Fruit fly (Drosophila melanogaster) whole organism, embryonic: Measurements from ENCODE around the gene Or85a.
A peak's percentile ranks its signal among the peaks of the same experiment; 100 is the strongest.

Experiments
- CG10979 ChIP-seq: fragments of 200-800 bp; sonication (Bioruptor generic); optimal IDR thresholded peaks from 2 replicates; lab custom pipeline; 2018; ENCODE audit warnings: missing biosample characterization, mild to moderate bottlenecking, missing genetic modification characterization, moderate library complexity
- CG11093 ChIP-seq: fragments of 200-800 bp; sonication (Bioruptor generic); IDR thresholded peaks from 3 replicates; pipeline ENCODE4 v1.3.6; 2022; ENCODE audit warnings: missing biosample characterization, missing genetic modification characterization
- CG11696 ChIP-seq: fragments of 200-800 bp; sonication (Bioruptor generic); IDR thresholded peaks from 2 replicates; pipeline ENCODE4 v1.3.6; 2022; ENCODE audit warnings: missing biosample characterization, missing genetic modification characterization
- CG12071 ChIP-seq: fragments of 200-800 bp; sonication (Bioruptor generic); optimal IDR thresholded peaks from 3 replicates; lab custom pipeline; 2018; ENCODE audit warnings: missing biosample characterization, mild to moderate bottlenecking, missing genetic modification characterization
- CG12236 ChIP-seq: fragments of 200-800 bp; sonication (Bioruptor generic); optimal IDR thresholded peaks from 2 replicates; lab custom pipeline; 2016; ENCODE audit warnings: missing biosample characterization, missing genetic modification characterization
- CG12299 ChIP-seq: fragments of 200-800 bp; sonication (Bioruptor generic); optimal IDR thresholded peaks from 2 replicates; lab custom pipeline; 2018; ENCODE audit warnings: missing biosample characterization, mild to moderate bottlenecking, missing genetic modification characterization
- CG13424 ChIP-seq: fragments of 200-800 bp; sonication (Bioruptor generic); optimal IDR thresholded peaks from 2 replicates; lab custom pipeline; 2019; ENCODE audit warnings: missing biosample characterization, mild to moderate bottlenecking, missing genetic modification characterization, moderate library complexity
- CG14441 ChIP-seq: fragments of 200-800 bp; sonication (Bioruptor generic); IDR thresholded peaks from 2 replicates; pipeline ENCODE4 v1.3.6; 2022; ENCODE audit warnings: missing biosample characterization, missing genetic modification characterization
- CG14710 ChIP-seq: fragments of 200-800 bp; sonication (Bioruptor generic); optimal IDR thresholded peaks from 3 replicates; lab custom pipeline; 2019; ENCODE audit warnings: missing biosample characterization, mild to moderate bottlenecking, missing genetic modification characterization, moderate library complexity
- CG14965 ChIP-seq: fragments of 200-800 bp; sonication (Bioruptor generic); optimal IDR thresholded peaks from 2 replicates; lab custom pipeline; 2016; ENCODE audit warnings: missing biosample characterization, missing genetic modification characterization, borderline replicate concordance
- CG15269 ChIP-seq: fragments of 200-800 bp; sonication (Bioruptor generic); optimal IDR thresholded peaks from 2 replicates; lab custom pipeline; 2018; ENCODE audit warnings: missing biosample characterization, mild to moderate bottlenecking, missing genetic modification characterization, moderate library complexity
- CG15479 ChIP-seq: fragments of 200-800 bp; sonication (Bioruptor generic); optimal IDR thresholded peaks from 3 replicates; lab custom pipeline; 2019; ENCODE audit warnings: missing biosample characterization, mild to moderate bottlenecking, missing genetic modification characterization, moderate library complexity
- CG17328 ChIP-seq: fragments of 200-800 bp; sonication (Bioruptor generic); IDR thresholded peaks from 2 replicates; pipeline ENCODE4 v1.3.6; 2022; ENCODE audit warnings: missing biosample characterization, missing genetic modification characterization
- CG2116 ChIP-seq: fragments of 200-800 bp; sonication (Bioruptor generic); optimal IDR thresholded peaks from 3 replicates; lab custom pipeline; 2018; ENCODE audit warnings: missing biosample characterization, mild to moderate bottlenecking, missing genetic modification characterization
- CG2889 ChIP-seq: fragments of 200-800 bp; sonication (Bioruptor generic); IDR thresholded peaks from 3 replicates; pipeline ENCODE4 v1.3.6; 2022; ENCODE audit warnings: missing biosample characterization, missing genetic modification characterization
- CG34224 ChIP-seq: fragments of 200-800 bp; sonication (Bioruptor generic); IDR thresholded peaks from 3 replicates; pipeline ENCODE4 v1.3.6; 2022; ENCODE audit warnings: missing biosample characterization, missing genetic modification characterization; ENCODE audit not compliant: partially characterized antibody
- CG43689 ChIP-seq: fragments of 200-800 bp; sonication (Bioruptor generic); IDR thresholded peaks from 2 replicates; pipeline ENCODE4 v1.3.6; 2022; ENCODE audit warnings: missing biosample characterization, missing genetic modification characterization
- CG6254 ChIP-seq: fragments of 200-800 bp; sonication (Bioruptor generic); optimal IDR thresholded peaks from 3 replicates; lab custom pipeline; 2017; ENCODE audit warnings: mild to moderate bottlenecking, missing biosample characterization, missing genetic modification reagents, missing genetic modification characterization
- CG6689 ChIP-seq: fragments of 200-800 bp; sonication (Bioruptor generic); IDR thresholded peaks from 2 replicates; pipeline ENCODE4 v1.3.6; 2022; ENCODE audit warnings: missing biosample characterization, missing genetic modification characterization
- CG6791 ChIP-seq: fragments of 200-800 bp; sonication (Bioruptor generic); IDR thresholded peaks from 3 replicates; pipeline ENCODE4 v1.3.6; 2022; ENCODE audit warnings: missing biosample characterization, missing genetic modification characterization; ENCODE audit not compliant: partially characterized antibody
- CG8290 ChIP-seq, 3 experiments: fragments of 200-800 bp; sonication (Bioruptor generic); optimal IDR thresholded peaks; 2 replicates each; lab custom pipeline; 2016 to 2019; ENCODE audit warnings: missing biosample characterization in 3 of 3, missing genetic modification characterization in 3 of 3, mild to moderate bottlenecking in 2 of 3, moderate library complexity in 1 of 3
- CG8478 ChIP-seq: fragments of >200 bp; optimal IDR thresholded peaks from 2 replicates; lab custom pipeline; 2018
- Camta ChIP-seq: fragments of 200-800 bp; sonication (Bioruptor generic); optimal IDR thresholded peaks from 2 replicates; lab custom pipeline; 2016; ENCODE audit warnings: missing biosample characterization, missing genetic modification characterization
- Dfd ChIP-seq, 2 experiments: fragments of >200 bp; optimal IDR thresholded peaks; 2 replicates each; lab custom pipeline; 2017; ENCODE audit warnings: missing biosample characterization in 2 of 2, missing genetic modification characterization in 2 of 2
- Doc3 ChIP-seq: fragments of 200-800 bp; sonication (Bioruptor generic); IDR thresholded peaks from 3 replicates; pipeline ENCODE4 v1.3.6; 2022; ENCODE audit warnings: missing biosample characterization, missing genetic modification characterization; ENCODE audit not compliant: partially characterized antibody
- E2f2 ChIP-seq: fragments of 200-800 bp; sonication (Bioruptor generic); IDR thresholded peaks from 2 replicates; pipeline ENCODE4 v1.3.6; 2022; ENCODE audit warnings: missing biosample characterization, missing genetic modification characterization
- H15 ChIP-seq: fragments of 200-800 bp; sonication (Bioruptor generic); IDR thresholded peaks from 3 replicates; pipeline ENCODE4 v1.3.6; 2022; ENCODE audit warnings: missing biosample characterization, missing genetic modification characterization
- HHEX ChIP-seq: fragments of 200-800 bp; sonication (Bioruptor generic); optimal IDR thresholded peaks from 3 replicates; lab custom pipeline; 2017; ENCODE audit warnings: missing biosample characterization, mild to moderate bottlenecking, missing genetic modification characterization, missing genetic modification reagents
- NC2α ChIP-seq: fragments of 200-800 bp; sonication (Bioruptor generic); optimal IDR thresholded peaks from 2 replicates; lab custom pipeline; 2016; ENCODE audit warnings: missing biosample characterization, missing genetic modification characterization
- YL-1 ChIP-seq: fragments of 200-800 bp; sonication (Bioruptor generic); optimal IDR thresholded peaks from 3 replicates; lab custom pipeline; 2017; ENCODE audit warnings: missing biosample characterization, mild to moderate bottlenecking, missing genetic modification characterization
- bigmax ChIP-seq: fragments of 200-800 bp; sonication (Bioruptor generic); optimal IDR thresholded peaks from 2 replicates; lab custom pipeline; 2018; ENCODE audit warnings: missing biosample characterization, mild to moderate bottlenecking, missing genetic modification characterization
- bowl ChIP-seq: fragments of 200-800 bp; sonication (Bioruptor generic); IDR thresholded peaks from 2 replicates; pipeline ENCODE4 v1.3.6; 2022; ENCODE audit warnings: missing biosample characterization, missing genetic modification characterization
- chif ChIP-seq, 2 experiments: fragments of 200-800 bp; sonication (Bioruptor generic); optimal IDR thresholded peaks; 3 replicates each; lab custom pipeline; 2016; ENCODE audit warnings: missing biosample characterization in 2 of 2, missing genetic modification characterization in 2 of 2
- crp ChIP-seq, 2 experiments: fragments of 200-800 bp; sonication (Bioruptor generic); optimal IDR thresholded peaks; 2 replicates in 1 of 2; 3 replicates in 1 of 2; lab custom pipeline; 2017; ENCODE audit warnings: missing biosample characterization in 2 of 2, missing genetic modification characterization in 2 of 2, mild to moderate bottlenecking in 1 of 2, moderate library complexity in 1 of 2
- dm ChIP-seq: fragments of 200-800 bp; sonication (Bioruptor generic); optimal IDR thresholded peaks from 3 replicates; lab custom pipeline; 2016; ENCODE audit warnings: missing biosample characterization, missing genetic modification characterization
- fu2 ChIP-seq: fragments of 200-800 bp; sonication (Bioruptor generic); optimal IDR thresholded peaks from 2 replicates; lab custom pipeline; 2016; ENCODE audit warnings: missing biosample characterization, missing genetic modification characterization
- gsb-n ChIP-seq: fragments of 200-800 bp; sonication (Bioruptor generic); optimal IDR thresholded peaks from 3 replicates; lab custom pipeline; 2018; ENCODE audit warnings: missing biosample characterization, mild to moderate bottlenecking, missing genetic modification characterization
- insv ChIP-seq, 2 experiments: fragments of 200-800 bp; sonication (Bioruptor generic); optimal IDR thresholded peaks; 3 replicates each; lab custom pipeline; 2016 to 2018; ENCODE audit warnings: missing biosample characterization in 2 of 2, missing genetic modification characterization in 2 of 2
- inv ChIP-seq: fragments of 200-800 bp; sonication (Bioruptor generic); IDR thresholded peaks from 2 replicates; pipeline ENCODE4 v1.3.6; 2022; ENCODE audit warnings: missing biosample characterization, missing genetic modification characterization; ENCODE audit not compliant: partially characterized antibody
- knrl ChIP-seq: fragments of 200-800 bp; sonication (Bioruptor generic); IDR thresholded peaks from 3 replicates; pipeline ENCODE4 v1.3.6; 2022; ENCODE audit warnings: missing biosample characterization, missing genetic modification characterization; ENCODE audit not compliant: partially characterized antibody
- nau ChIP-seq: fragments of 200-800 bp; sonication (Bioruptor generic); optimal IDR thresholded peaks from 3 replicates; lab custom pipeline; 2017; ENCODE audit warnings: missing biosample characterization, mild to moderate bottlenecking, missing genetic modification characterization, missing genetic modification reagents
- nerfin-2 ChIP-seq: fragments of 200-800 bp; sonication (Bioruptor generic); IDR thresholded peaks from 2 replicates; pipeline ENCODE4 v1.3.6; 2022; ENCODE audit warnings: missing biosample characterization, missing genetic modification characterization; ENCODE audit not compliant: partially characterized antibody
- nmo ChIP-seq: fragments of 200-800 bp; sonication (Bioruptor generic); optimal IDR thresholded peaks from 2 replicates; lab custom pipeline; 2018; ENCODE audit warnings: missing biosample characterization, mild to moderate bottlenecking, missing genetic modification characterization, moderate library complexity
- rib ChIP-seq: fragments of 200-800 bp; sonication (Bioruptor generic); IDR thresholded peaks from 2 replicates; pipeline ENCODE4 v1.3.6; 2022; ENCODE audit warnings: missing biosample characterization, missing genetic modification characterization
- sens ChIP-seq: fragments of 200-800 bp; sonication (Bioruptor generic); peaks from one replicate; lab custom pipeline; 2016; ENCODE audit warnings: missing biosample characterization, missing genetic modification characterization
- sens-2 ChIP-seq: fragments of 200-800 bp; sonication (Bioruptor generic); IDR thresholded peaks from 2 replicates; pipeline ENCODE4 v1.3.6; 2022; ENCODE audit warnings: missing biosample characterization, missing genetic modification characterization
- slou ChIP-seq: fragments of 200-800 bp; sonication (Bioruptor generic); optimal IDR thresholded peaks from 3 replicates; lab custom pipeline; 2016; ENCODE audit warnings: missing biosample characterization, missing genetic modification characterization
- sna ChIP-seq: fragments of 200-800 bp; sonication (Bioruptor generic); IDR thresholded peaks from 2 replicates; pipeline ENCODE4 v1.3.6; 2022; ENCODE audit warnings: missing biosample characterization, missing genetic modification characterization; ENCODE audit not compliant: partially characterized antibody
- sug ChIP-seq: fragments of 200-800 bp; optimal IDR thresholded peaks from 2 replicates; lab custom pipeline; 2019; ENCODE audit warnings: missing biosample characterization, mild to moderate bottlenecking, missing genetic modification characterization, moderate library complexity
- trh ChIP-seq: fragments of 200-800 bp; sonication (Bioruptor generic); optimal IDR thresholded peaks from 2 replicates; lab custom pipeline; 2016; ENCODE audit warnings: missing biosample characterization, missing genetic modification characterization

The Or85a gene

DNA sequence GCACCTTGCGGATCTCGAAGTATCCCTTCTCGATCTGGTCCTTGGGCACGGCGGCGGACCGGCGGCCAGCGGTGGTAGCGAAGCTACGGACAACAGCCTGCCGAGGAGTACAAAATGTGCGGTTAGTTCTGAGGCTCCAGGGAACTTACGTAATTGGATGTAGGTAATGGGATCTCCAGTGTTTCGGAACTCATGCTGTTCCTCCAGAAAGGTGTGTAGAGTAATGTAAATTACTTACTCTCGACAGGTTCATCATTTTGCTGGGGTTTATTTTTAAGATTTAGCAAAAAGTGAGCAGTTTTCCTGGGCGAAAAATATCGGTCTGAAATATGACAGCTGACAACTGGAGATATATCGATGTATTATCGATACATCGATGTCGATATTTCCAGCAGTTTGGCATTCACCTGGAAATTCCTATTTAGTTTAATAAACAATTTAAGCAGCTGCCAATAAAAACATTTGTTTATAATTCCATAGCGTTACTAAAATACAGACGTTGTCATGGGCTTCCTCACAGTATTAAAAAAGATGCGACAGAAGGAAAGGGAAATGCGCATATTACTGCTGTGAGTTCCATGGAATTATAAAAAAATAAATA is 19.2 kb downstream of the Or85a start, which contains the start of the genes COX7A and Arl2 (continued):
- no peak for TF ChIP-seq CG15479
- peak; percentile 26 for TF ChIP-seq bigmax
- TF ChIP-seq Camta (GFP tag; lab: Kevin White, UChicago), result no peak
- TF ChIP-seq rib (GFP tag; lab: Robert Waterston, UW), result peak; percentile 17; the same call in 1 of the 2 replicates
- no peak for TF ChIP-seq CG10979 (tag; lab: Kevin White, UChicago)
- TF ChIP-seq chif (GFP tag; optimal IDR thresholded peaks at IDR 0.05; lab: Kevin White, UChicago), result no peak
- peak; percentile 96 for TF ChIP-seq YL-1 (GFP tag; lab: Kevin White, UChicago)
- TF ChIP-seq CG34224 (GFP tag; lab: Robert Waterston, UW), result peak; percentile 97
- no peak for TF ChIP-seq fu2
- no peak for TF ChIP-seq gsb-n (tag; lab: Kevin White, UChicago)
- peak; percentile 92 for TF ChIP-seq knrl (GFP tag; lab: Robert Waterston, UW)
- peak; percentile 56 for TF ChIP-seq E2f2
- TF ChIP-seq CG14441 (GFP tag; lab: Robert Waterston, UW), result no peak
- no peak for TF ChIP-seq CG13424
- TF ChIP-seq slou (GFP tag; lab: Kevin White, UChicago), result no peak
- TF ChIP-seq sens (GFP tag; lab: Kevin White, UChicago), result peak; percentile 68
- no peak for TF ChIP-seq HHEX (GFP tag; lab: Kevin White, UChicago)
- no peak for TF ChIP-seq CG11093 (GFP tag; lab: Robert Waterston, UW)
- TF ChIP-seq CG12236 (GFP tag; lab: Kevin White, UChicago), result no peak
- no peak for TF ChIP-seq CG14965 (GFP tag; lab: Kevin White, UChicago)
- no peak for TF ChIP-seq CG15269
- no peak for TF ChIP-seq H15
- peak; percentile 89 for TF ChIP-seq nerfin-2
- TF ChIP-seq CG12299, result no peak
- peak; percentile 24 for TF ChIP-seq sug (tag; lab: Kevin White, UChicago)
- no peak for TF ChIP-seq CG2889
- no peak for TF ChIP-seq CG11696
- no peak for TF ChIP-seq CG17328 (GFP tag; lab: Robert Waterston, UW)
- peak; percentile 94 for TF ChIP-seq CG6791
- no peak for TF ChIP-seq Dfd (GFP tag; optimal IDR thresholded peaks at IDR 0.05; lab: Kevin White, UChicago)
- peak; percentile 34 to 83 for TF ChIP-seq crp (GFP tag; optimal IDR thresholded peaks at IDR 0.05; lab: Kevin White, UChicago)
- no peak for TF ChIP-seq bowl
- TF ChIP-seq sens-2, result no peak
- TF ChIP-seq CG12071 (GFP tag; lab: Kevin White, UChicago), result no peak
- no peak for TF ChIP-seq CG43689
- peak; percentile 23 for TF ChIP-seq dm (GFP tag; lab: Kevin White, UChicago)
- no peak for TF ChIP-seq trh
- TF ChIP-seq CG14710 (tag; lab: Kevin White, UChicago), result peak; percentile 44
- no peak for TF ChIP-seq nau
- no peak for TF ChIP-seq CG6254 (GFP tag; lab: Kevin White, UChicago)
- TF ChIP-seq insv (GFP tag; optimal IDR thresholded peaks at IDR 0.05; lab: Kevin White, UChicago), result peak in 1 of 2 experiments; percentile 1
- TF ChIP-seq CG2116 (GFP tag; lab: Kevin White, UChicago), result peak; percentile 65
- TF ChIP-seq nmo (GFP tag; lab: Kevin White, UChicago), result peak; percentile 27
- TF ChIP-seq NC2α (GFP tag; lab: Kevin White, UChicago), result no peak
- TF ChIP-seq CG6689, result no peak
- TF ChIP-seq Doc3, result peak; percentile 87
- TF ChIP-seq CG8290 (GFP tag; optimal IDR thresholded peaks at IDR 0.05; lab: Kevin White, UChicago), result no peak
- TF ChIP-seq CG8290 (tag; optimal IDR thresholded peaks at IDR 0.05; lab: Kevin White, UChicago), result no peak
- peak; percentile 90 for TF ChIP-seq inv (GFP tag; lab: Robert Waterston, UW)
- peak; percentile 94 for TF ChIP-seq sna
- no peak for TF ChIP-seq CG8478 (lab: Kevin White, UChicago)
